Worm (Caenorhabditis elegans) whole organism, L4 larva: ENCODE results near the gene doxa-1.

Experiments
- D1046.2 ChIP-seq: fragments of 200-800 bp; sonication (Bioruptor generic); IDR thresholded peaks from 2 replicates; pipeline ENCODE4 v1.3.6; 2022; ENCODE audit warnings: missing genetic modification characterization, missing compliant biosample characterization
- F10B5.3 ChIP-seq: sonication (generic microtip); optimal IDR thresholded peaks from 2 replicates; lab custom pipeline; 2016; ENCODE audit warnings: mild to moderate bottlenecking, missing genetic modification characterization, missing compliant biosample characterization
- F37D6.2 ChIP-seq: sonication (generic microtip); optimal IDR thresholded peaks from 2 replicates; lab custom pipeline; 2016; ENCODE audit warnings: mild to moderate bottlenecking, missing genetic modification characterization, missing compliant biosample characterization
- R02D3.7 ChIP-seq: fragments of 150-350 bp; sonication (generic microtip); optimal IDR thresholded peaks from 3 replicates; lab custom pipeline; 2014; ENCODE audit warnings: missing biosample characterization, missing genetic modification characterization
- T26A8.4 ChIP-seq: fragments of 200-800 bp; sonication (Bioruptor generic); IDR thresholded peaks from 2 replicates; pipeline ENCODE4 v1.3.6; 2022; ENCODE audit warnings: missing genetic modification characterization, missing compliant biosample characterization
- Y105C5A.15 ChIP-seq: fragments of 200-800 bp; sonication (Bioruptor generic); IDR thresholded peaks from 2 replicates; pipeline ENCODE4 v1.3.6; 2022; ENCODE audit warnings: missing genetic modification characterization, missing compliant biosample characterization
- Y5F2A.4 ChIP-seq: fragments of 200-800 bp; sonication (Bioruptor generic); optimal IDR thresholded peaks from 2 replicates; lab custom pipeline; 2018; ENCODE audit warnings: mild to moderate bottlenecking, missing genetic modification characterization, missing compliant biosample characterization
- ZK337.2 ChIP-seq: fragments of 200-800 bp; sonication (Bioruptor generic); IDR thresholded peaks from 2 replicates; pipeline ENCODE4 v1.3.6; 2022; ENCODE audit warnings: missing genetic modification reagents, missing genetic modification characterization, missing compliant biosample characterization
- ZK546.5 ChIP-seq, 2 experiments: sonication (generic microtip); optimal IDR thresholded peaks; 2 replicates each; lab custom pipeline; 2017; ENCODE audit warnings: missing biosample characterization in 2 of 2, missing genetic modification characterization in 2 of 2
- aly-2 ChIP-seq: sonication (generic microtip); optimal IDR thresholded peaks from 2 replicates; lab custom pipeline; 2018; ENCODE audit warnings: missing biosample characterization, missing genetic modification characterization
- ama-1 ChIP-seq: fragments of 150-350 bp; optimal IDR thresholded peaks from 2 replicates; lab custom pipeline; 2014; ENCODE audit warnings: inconsistent platforms, mixed read lengths
- arid-1 ChIP-seq: fragments of 200-800 bp; sonication (Bioruptor generic); conservative IDR thresholded peaks from 2 replicates; pipeline ENCODE4 v1.3.6; 2022; ENCODE audit warnings: missing genetic modification reagents, missing genetic modification characterization, missing compliant biosample characterization
- attf-4 ChIP-seq: sonication (generic microtip); optimal IDR thresholded peaks from 3 replicates; lab custom pipeline; 2017; ENCODE audit warnings: missing biosample characterization, missing genetic modification characterization
- ceh-20 ChIP-seq: fragments of 200-800 bp; sonication (Bioruptor generic); IDR thresholded peaks from 2 replicates; pipeline ENCODE4 v1.3.6; 2022; ENCODE audit warnings: missing genetic modification reagents, missing genetic modification characterization, missing compliant biosample characterization
- ceh-28 ChIP-seq: fragments of 150-350 bp; optimal IDR thresholded peaks from 2 replicates; lab custom pipeline; 2014; ENCODE audit warnings: missing biosample characterization, missing genetic modification reagents, missing genetic modification characterization
- ceh-32 ChIP-seq: sonication (generic microtip); optimal IDR thresholded peaks from 2 replicates; lab custom pipeline; 2016; ENCODE audit warnings: mild to moderate bottlenecking, missing genetic modification characterization, missing compliant biosample characterization; ENCODE audit not compliant: poor library complexity
- ceh-44 ChIP-seq: fragments of 200-800 bp; sonication (Bioruptor generic); IDR thresholded peaks from 2 replicates; pipeline ENCODE4 v1.3.6; 2022; ENCODE audit warnings: missing genetic modification reagents, missing genetic modification characterization, missing compliant biosample characterization
- ces-1 ChIP-seq: fragments of 150-350 bp; sonication (generic microtip); optimal IDR thresholded peaks from 4 replicates; lab custom pipeline; 2014; ENCODE audit warnings: missing biosample characterization, missing genetic modification reagents, missing genetic modification characterization
- cey-2 ChIP-seq: sonication (generic microtip); optimal IDR thresholded peaks from 3 replicates; lab custom pipeline; 2017; ENCODE audit warnings: missing genetic modification characterization, mild to moderate bottlenecking, missing compliant biosample characterization, antibody characterized with exemption, borderline replicate concordance; ENCODE audit not compliant: insufficient read depth
- daf-12 ChIP-seq: fragments of 150-350 bp; optimal IDR thresholded peaks from 2 replicates; lab custom pipeline; 2014; ENCODE audit warnings: missing biosample characterization, missing genetic modification reagents, missing genetic modification characterization
- daf-19 ChIP-seq: fragments of 200-800 bp; sonication (Bioruptor generic); conservative IDR thresholded peaks from 2 replicates; pipeline ENCODE4 v1.3.6; 2022; ENCODE audit warnings: missing genetic modification characterization, missing compliant biosample characterization
- dmd-6 ChIP-seq: fragments of 200-800 bp; sonication (Bioruptor generic); IDR thresholded peaks from 2 replicates; pipeline ENCODE4 v1.3.6; 2022; ENCODE audit warnings: missing genetic modification reagents, missing genetic modification characterization, missing compliant biosample characterization
- dmd-8 ChIP-seq: fragments of 200-800 bp; sonication (Bioruptor generic); IDR thresholded peaks from 2 replicates; pipeline ENCODE4 v1.3.6; 2022; ENCODE audit warnings: missing genetic modification characterization, missing compliant biosample characterization
- dmd-9 ChIP-seq: fragments of 200-800 bp; sonication (Bioruptor generic); IDR thresholded peaks from 2 replicates; pipeline ENCODE4 v1.3.6; 2022; ENCODE audit warnings: missing genetic modification reagents, missing genetic modification characterization, missing compliant biosample characterization
- egl-43 ChIP-seq: fragments of 200-800 bp; sonication (Bioruptor generic); IDR thresholded peaks from 2 replicates; pipeline ENCODE4 v1.3.6; 2022; ENCODE audit warnings: missing genetic modification reagents, missing genetic modification characterization, missing compliant biosample characterization
- fos-1 ChIP-seq: fragments of 150-350 bp; optimal IDR thresholded peaks from 2 replicates; lab custom pipeline; 2014; ENCODE audit warnings: missing biosample characterization, missing genetic modification characterization
- gei-8 ChIP-seq: fragments of 200-800 bp; sonication (Bioruptor generic); optimal IDR thresholded peaks from 2 replicates; lab custom pipeline; 2018; ENCODE audit warnings: mild to moderate bottlenecking, missing genetic modification characterization, missing compliant biosample characterization
- hmg-1.1 ChIP-seq: fragments of 200-800 bp; sonication (Bioruptor generic); IDR thresholded peaks from 2 replicates; pipeline ENCODE4 v1.3.6; 2022; ENCODE audit warnings: missing genetic modification reagents, missing genetic modification characterization, missing compliant biosample characterization
- jun-1 ChIP-seq: fragments of 150-350 bp; optimal IDR thresholded peaks from 2 replicates; lab custom pipeline; 2014; ENCODE audit warnings: missing biosample characterization, missing genetic modification reagents, missing genetic modification characterization
- lin-15B ChIP-seq: fragments of 150-350 bp; sonication (generic microtip); optimal IDR thresholded peaks from 3 replicates; lab custom pipeline; 2014; ENCODE audit warnings: missing biosample characterization, missing genetic modification characterization
- lsy-2 ChIP-seq, 2 experiments: fragments of 150-350 bp in 1 of 2; sonication (generic microtip) in 1 of 2; optimal IDR thresholded peaks; 2 replicates each; lab custom pipeline; 2014 to 2017; ENCODE audit warnings: missing biosample characterization in 2 of 2, missing genetic modification characterization in 2 of 2
- mdt-29 ChIP-seq: fragments of 200-800 bp; sonication (Bioruptor generic); IDR thresholded peaks from 2 replicates; pipeline ENCODE4 v1.3.6; 2022; ENCODE audit warnings: missing genetic modification reagents, missing genetic modification characterization, missing compliant biosample characterization
- mes-2 ChIP-seq: sonication (generic microtip); optimal IDR thresholded peaks from 2 replicates; lab custom pipeline; 2016; ENCODE audit warnings: missing genotype, mild to moderate bottlenecking, missing genetic modification characterization, missing compliant biosample characterization; ENCODE audit not compliant: poor library complexity, severe bottlenecking
- mxl-2 ChIP-seq: fragments of 200-800 bp; sonication (Bioruptor generic); conservative IDR thresholded peaks from 2 replicates; pipeline ENCODE4 v1.3.6; 2022; ENCODE audit warnings: missing genetic modification reagents, missing genetic modification characterization, missing compliant biosample characterization
- mxl-3 ChIP-seq: fragments of 200-800 bp; sonication (Bioruptor generic); optimal IDR thresholded peaks from 2 replicates; lab custom pipeline; 2018; ENCODE audit warnings: mild to moderate bottlenecking, missing genetic modification characterization, missing compliant biosample characterization
- nhr-10 ChIP-seq: fragments of 150-350 bp; optimal IDR thresholded peaks from 2 replicates; lab custom pipeline; 2014; ENCODE audit warnings: missing biosample characterization, missing genetic modification characterization
- nhr-102 ChIP-seq: sonication (generic microtip); optimal IDR thresholded peaks from 2 replicates; lab custom pipeline; 2016; ENCODE audit warnings: mild to moderate bottlenecking, missing genetic modification characterization, moderate library complexity, missing compliant biosample characterization
- nhr-111 ChIP-seq: fragments of 200-800 bp; sonication (Bioruptor generic); optimal IDR thresholded peaks from 2 replicates; lab custom pipeline; 2018; ENCODE audit warnings: mild to moderate bottlenecking, missing genetic modification characterization, missing compliant biosample characterization
- nhr-237 ChIP-seq: sonication (generic microtip); optimal IDR thresholded peaks from 2 replicates; lab custom pipeline; 2017; ENCODE audit warnings: missing biosample characterization, missing genetic modification characterization
- nhr-25 ChIP-seq: sonication (generic microtip); optimal IDR thresholded peaks from 2 replicates; lab custom pipeline; 2017; ENCODE audit warnings: missing genetic modification characterization, mild to moderate bottlenecking, missing compliant biosample characterization, antibody characterized with exemption, moderate library complexity, borderline replicate concordance; ENCODE audit not compliant: insufficient read depth
- nhr-42 ChIP-seq: fragments of 200-800 bp; sonication (Bioruptor generic); IDR thresholded peaks from 2 replicates; pipeline ENCODE4 v1.3.6; 2022; ENCODE audit warnings: missing genetic modification characterization, missing compliant biosample characterization
- nhr-48 ChIP-seq: sonication (generic microtip); optimal IDR thresholded peaks from 2 replicates; lab custom pipeline; 2016; ENCODE audit warnings: mild to moderate bottlenecking, missing genetic modification characterization, missing compliant biosample characterization
- pha-4 ChIP-seq, 2 experiments: fragments of 150-350 bp in 1 of 2; fragments of 200-800 bp in 1 of 2; sonication (Bioruptor generic) in 1 of 2; IDR thresholded peaks in 1 of 2; optimal IDR thresholded peaks in 1 of 2; 2 replicates each; pipeline versions ENCODE4 v1.3.6 to Lab custom; 2014 to 2022; ENCODE audit warnings: missing genetic modification characterization in 2 of 2, missing genetic modification reagents in 2 of 2, missing biosample characterization in 1 of 2, missing compliant biosample characterization in 1 of 2
- rbr-2 ChIP-seq: sonication (generic microtip); optimal IDR thresholded peaks from 2 replicates; lab custom pipeline; 2016; ENCODE audit warnings: missing genotype, missing genetic modification characterization, missing compliant biosample characterization
- tag-97 ChIP-seq: fragments of 200-800 bp; sonication (Bioruptor generic); IDR thresholded peaks from 2 replicates; pipeline ENCODE4 v1.3.6; 2022; ENCODE audit warnings: missing genetic modification characterization, missing compliant biosample characterization
- tra-1 ChIP-seq: fragments of 200-800 bp; sonication (Bioruptor generic); IDR thresholded peaks from 2 replicates; pipeline ENCODE4 v1.3.6; 2022; ENCODE audit warnings: missing genetic modification reagents, missing genetic modification characterization, missing compliant biosample characterization
- unc-130 ChIP-seq: sonication (generic microtip); optimal IDR thresholded peaks from 2 replicates; lab custom pipeline; 2016; ENCODE audit warnings: missing genetic modification reagents, missing genetic modification characterization, missing compliant biosample characterization
- unc-62 ChIP-seq, 3 experiments: fragments of 150-350 bp in 1 of 3; sonication (generic microtip); optimal IDR thresholded peaks in 2 of 3; peaks in 1 of 3; 1 replicate in 1 of 3; 2 replicates in 2 of 3; lab custom pipeline; 2014 to 2017; ENCODE audit warnings: missing biosample characterization in 3 of 3, missing genetic modification characterization in 3 of 3, missing genetic modification reagents in 3 of 3, missing genotype in 1 of 3
- vab-7 ChIP-seq: fragments of 200-800 bp; sonication (Bioruptor generic); IDR thresholded peaks from 2 replicates; pipeline ENCODE4 v1.3.6; 2022; ENCODE audit warnings: missing genetic modification reagents, missing genetic modification characterization, missing compliant biosample characterization
- ztf-11 ChIP-seq: fragments of 150-350 bp; optimal IDR thresholded peaks from 2 replicates; lab custom pipeline; 2014; ENCODE audit warnings: missing biosample characterization, missing genetic modification characterization

Gene doxa-1

ce11 chrIII:8556836-8557385 is 24.0 kb upstream of the doxa-1 start, which contains the start of gene C02D5.2 (continued):
- TF ChIP-seq tag-97 (GFP tag; lab: Robert Waterston, UW) (no peak), unc-62 (GFP tag; optimal IDR thresholded peaks at IDR 0.05 in 1 of 2; lab: Kevin White, UChicago) (no peak), unc-62 (tag; optimal IDR thresholded peaks at IDR 0.05; lab: Kevin White, UChicago) (no peak), daf-12 (tag; lab: Kevin White, UChicago) (no peak), nhr-42 (GFP tag; lab: Robert Waterston, UW) (no peak), rbr-2 (peak; percentile 20), nhr-237 (no peak), daf-19 (GFP tag; lab: Robert Waterston, UW) (no peak), ceh-44 (GFP tag; lab: Robert Waterston, UW) (no peak), ceh-28 (tag; lab: Kevin White, UChicago) (no peak), unc-130 (GFP tag; lab: Kevin White, UChicago) (no peak), nhr-10 (tag; lab: Kevin White, UChicago) (peak; percentile 51), D1046.2 (GFP tag; lab: Robert Waterston, UW) (no peak), mdt-29 (GFP tag; lab: Robert Waterston, UW) (no peak), mxl-3 (GFP tag; lab: Kevin White, UChicago) (no peak), pha-4 (GFP tag; IDR thresholded peaks at IDR 0.05; lab: Robert Waterston, UW) (no peak), pha-4 (tag; optimal IDR thresholded peaks at IDR 0.05; lab: Kevin White, UChicago) (no peak), ZK546.5 (tag; optimal IDR thresholded peaks at IDR 0.05; lab: Kevin White, UChicago) (no peak), jun-1 (tag; lab: Kevin White, UChicago) (no peak), tra-1 (GFP tag; lab: Robert Waterston, UW) (no peak), ZK337.2 (GFP tag; lab: Robert Waterston, UW) (no peak), R02D3.7 (tag; lab: Kevin White, UChicago) (no peak), lin-15B (tag; lab: Kevin White, UChicago) (no peak), ceh-20 (GFP tag; lab: Robert Waterston, UW) (no peak), F37D6.2 (tag; lab: Kevin White, UChicago) (no peak), egl-43 (GFP tag; lab: Robert Waterston, UW) (no peak), dmd-6 (GFP tag; lab: Robert Waterston, UW) (peak; percentile 45), nhr-48 (no peak), Y5F2A.4 (GFP tag; lab: Kevin White, UChicago) (no peak), aly-2 (tag; lab: Kevin White, UChicago) (no peak), ces-1 (no peak), arid-1 (no peak), cey-2 (tag; lab: Kevin White, UChicago) (no peak), mes-2 (no peak), vab-7 (no peak), fos-1 (tag; lab: Kevin White, UChicago) (no peak), mxl-2 (GFP tag; lab: Robert Waterston, UW) (no peak), lsy-2 (tag; optimal IDR thresholded peaks at IDR 0.05; lab: Kevin White, UChicago) (peak in 1 of 2 experiments; percentile 49), F10B5.3 (tag; lab: Kevin White, UChicago) (no peak), ztf-11 (tag; lab: Kevin White, UChicago) (no peak), dmd-9 (no peak), gei-8 (GFP tag; lab: Kevin White, UChicago) (no peak), T26A8.4 (GFP tag; lab: Robert Waterston, UW) (no peak), attf-4 (tag; lab: Kevin White, UChicago) (no peak), ama-1 (lab: Kevin White, UChicago) (no peak), Y105C5A.15 (no peak), nhr-25 (tag; lab: Kevin White, UChicago) (no peak), dmd-8 (no peak), hmg-1.1 (GFP tag; lab: Robert Waterston, UW) (peak; percentile 54; the same call in 1 of the 2 replicates), ceh-32 (tag; lab: Kevin White, UChicago) (no peak), nhr-111 (GFP tag; lab: Kevin White, UChicago) (no peak), nhr-102 (tag; lab: Kevin White, UChicago) (no peak)
